Fruit fly (Drosophila melanogaster) whole organism, pupa: ENCODE measurements around the gene Mst98Cb.
A peak's percentile ranks its signal among the peaks of the same experiment; 100 is the strongest.

Experiments
- CG10348 ChIP-seq: fragments of 200-800 bp; sonication (Bioruptor generic); IDR thresholded peaks from 2 replicates; pipeline ENCODE4 v1.3.6; 2022; ENCODE audit warnings: missing biosample characterization, missing genetic modification characterization
- CG12605 ChIP-seq: fragments of 200-800 bp; sonication (Bioruptor generic); IDR thresholded peaks from 2 replicates; pipeline ENCODE4 v1.3.6; 2022; ENCODE audit warnings: missing biosample characterization, missing genetic modification characterization
- CG14655 ChIP-seq: fragments of 200-800 bp; sonication (Bioruptor generic); optimal IDR thresholded peaks from 3 replicates; lab custom pipeline; 2017; ENCODE audit warnings: mild to moderate bottlenecking, missing biosample characterization, missing genetic modification reagents, missing genetic modification characterization
- CG15710 ChIP-seq: fragments of 200-800 bp; sonication (Bioruptor generic); optimal IDR thresholded peaks from 2 replicates; lab custom pipeline; 2018; ENCODE audit warnings: missing biosample characterization, mild to moderate bottlenecking, missing genetic modification characterization, moderate library complexity
- CG17806 ChIP-seq: fragments of 200-800 bp; sonication (Bioruptor generic); optimal IDR thresholded peaks from 2 replicates; lab custom pipeline; 2018; ENCODE audit warnings: missing biosample characterization, mild to moderate bottlenecking, missing genetic modification characterization, moderate library complexity
- CG34367 ChIP-seq: fragments of 200-800 bp; sonication (Bioruptor generic); optimal IDR thresholded peaks from 2 replicates; lab custom pipeline; 2018; ENCODE audit warnings: missing biosample characterization, mild to moderate bottlenecking, missing genetic modification characterization
- CG8301 ChIP-seq: fragments of 200-800 bp; sonication (Bioruptor generic); optimal IDR thresholded peaks from 2 replicates; lab custom pipeline; 2018; ENCODE audit warnings: missing biosample characterization, mild to moderate bottlenecking, missing genetic modification characterization
- CG9948 ChIP-seq: fragments of 200-800 bp; sonication (Bioruptor generic); optimal IDR thresholded peaks from 2 replicates; lab custom pipeline; 2018; ENCODE audit warnings: missing biosample characterization, mild to moderate bottlenecking, missing genetic modification characterization, moderate library complexity
- EcR ChIP-seq: fragments of 200-800 bp; sonication (Bioruptor generic); optimal IDR thresholded peaks from 3 replicates; lab custom pipeline; 2019; ENCODE audit warnings: missing biosample characterization, missing genetic modification characterization, mild to moderate bottlenecking, moderate library complexity, missing genetic modification reagents
- Ets98B ChIP-seq: fragments of 200-800 bp; sonication (Bioruptor generic); IDR thresholded peaks from 2 replicates; pipeline ENCODE4 v1.3.6; 2022; ENCODE audit warnings: missing biosample characterization, missing genetic modification characterization
- Pif1A ChIP-seq: fragments of 200-800 bp; sonication (Bioruptor generic); optimal IDR thresholded peaks from 3 replicates; lab custom pipeline; 2016; ENCODE audit warnings: missing biosample characterization, missing genetic modification characterization
- Pif1B ChIP-seq: fragments of 200-800 bp; sonication (Bioruptor generic); optimal IDR thresholded peaks from 3 replicates; lab custom pipeline; 2016; ENCODE audit warnings: missing biosample characterization, missing genetic modification characterization
- Snoo ChIP-seq: fragments of 200-800 bp; sonication (Bioruptor generic); optimal IDR thresholded peaks from 3 replicates; lab custom pipeline; 2017; ENCODE audit warnings: missing biosample characterization, mild to moderate bottlenecking, missing genetic modification characterization, inconsistent platforms

DNA sequence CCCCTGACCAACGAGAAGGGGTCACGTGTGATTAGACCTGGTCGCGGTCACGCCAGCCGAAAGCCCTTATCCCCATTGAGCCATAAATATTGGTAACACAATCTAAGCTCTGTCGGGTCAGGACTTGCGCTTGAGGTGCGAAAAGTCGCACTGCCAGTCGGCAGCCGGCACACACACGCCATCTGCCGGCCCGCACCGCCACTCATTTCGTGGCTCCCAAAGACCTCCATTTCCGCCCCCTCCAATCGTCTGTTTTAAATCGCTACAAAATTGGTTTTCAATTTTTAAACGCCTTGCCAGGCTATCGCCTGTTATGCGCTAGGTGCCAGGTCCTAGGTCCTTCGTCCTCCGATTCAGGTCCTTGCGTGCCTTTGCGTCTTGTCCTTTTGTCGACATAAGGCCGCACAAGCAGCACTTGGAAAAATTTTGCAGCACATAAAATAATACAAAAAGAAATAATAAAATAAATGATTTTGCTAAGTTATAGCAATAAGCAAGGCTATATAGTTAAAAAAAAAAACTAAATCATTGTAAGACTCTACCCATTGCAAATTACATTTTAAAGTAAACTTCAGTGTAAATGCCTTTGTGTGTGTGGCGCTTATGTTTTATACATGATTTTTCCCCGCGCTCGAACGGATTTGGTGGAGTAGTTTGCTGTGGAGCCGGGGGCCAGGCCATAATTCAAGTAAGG is 24.7 kb downstream of the Mst98Cb start:
- TF ChIP-seq CG9948 (peak; percentile 2), CG10348 (GFP tag; lab: Robert Waterston, UW) (no peak), Pif1A (GFP tag; lab: Kevin White, UChicago) (no peak), CG12605 (GFP tag; lab: Robert Waterston, UW) (no peak), Snoo (tag; lab: Kevin White, UChicago) (no peak), Ets98B (GFP tag; lab: Robert Waterston, UW) (no peak), EcR (GFP tag; lab: Kevin White, UChicago) (no peak), CG15710 (tag; lab: Kevin White, UChicago) (no peak), Pif1B (GFP tag; lab: Kevin White, UChicago) (no peak), CG8301 (tag; lab: Kevin White, UChicago) (no peak), CG34367 (tag; lab: Kevin White, UChicago) (no peak), CG14655 (no peak), CG17806 (tag; lab: Kevin White, UChicago) (peak; percentile 59)
